Fruit fly (Drosophila melanogaster): Measurements from ENCODE around the gene CG32365.
A peak's percentile ranks its signal among the peaks of the same experiment; 100 is the strongest.

CG32365 gene

DNA sequence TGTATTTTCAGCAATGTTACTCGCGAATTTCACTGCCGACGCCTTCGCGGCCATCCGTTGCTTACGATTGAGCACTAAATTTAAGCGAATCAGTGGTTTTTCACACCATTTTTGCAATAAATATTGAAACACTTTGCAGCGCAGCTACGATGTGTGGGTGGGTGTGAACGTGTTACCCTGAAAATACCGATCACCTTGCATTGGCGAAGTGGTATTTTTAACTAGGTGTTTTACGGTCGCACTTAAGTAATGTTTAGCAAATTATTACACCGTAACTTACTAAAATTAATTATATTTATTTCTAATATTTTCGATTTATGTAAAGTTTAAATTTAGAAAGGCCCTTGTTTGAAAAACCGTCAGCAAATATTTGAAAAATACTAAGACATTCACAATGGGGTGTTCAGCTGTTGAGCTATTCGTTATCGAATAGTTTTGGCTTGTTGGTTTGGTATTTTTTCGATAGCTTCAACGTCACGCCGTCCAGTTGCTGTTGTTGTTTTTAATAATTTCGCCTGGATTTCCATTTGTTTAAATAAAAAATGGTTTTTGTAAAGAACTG, 67.2 kb downstream of the CG32365 start, which contains the start of the genes syd and Srp9 (continued):
- TF ChIP-seq Kr (GFP tag; optimal IDR thresholded peaks at IDR 0.05) (no peak), CG9727 (GFP tag; optimal IDR thresholded peaks at IDR 0.05) (no peak), CG3407 (GFP tag; optimal IDR thresholded peaks at IDR 0.05) (no peak), sens-2 (GFP tag; IDR thresholded peaks at IDR 0.05) (no peak), CG10267 (tag; optimal IDR thresholded peaks at IDR 0.05) (peak; percentile 59), Chrac-16 (GFP tag; optimal IDR thresholded peaks at IDR 0.05) (no peak), Lpt (GFP tag; optimal IDR thresholded peaks at IDR 0.05) (no peak), Oaz (GFP tag; IDR thresholded peaks at IDR 0.05) (no peak), CG30020 (tag; optimal IDR thresholded peaks at IDR 0.05) (peak; percentile 60), Bteb2 (GFP tag; optimal IDR thresholded peaks at IDR 0.05) (no peak), cg (GFP tag; optimal IDR thresholded peaks at IDR 0.05) (peak; percentile 57), Hr39 (optimal IDR thresholded peaks at IDR 0.05) (no peak), CG8924 (tag; optimal IDR thresholded peaks at IDR 0.05) (peak; percentile 65), klu (GFP tag; IDR thresholded peaks at IDR 0.05) (peak; percentile 49; the same call in 1 of the 2 replicates), CG18476 (GFP tag; optimal IDR thresholded peaks at IDR 0.05) (no peak), exex (tag; optimal IDR thresholded peaks at IDR 0.05) (peak; percentile 36), pnt (GFP tag; optimal IDR thresholded peaks at IDR 0.05) (no peak), row (GFP tag; IDR thresholded peaks at IDR 0.05) (peak; percentile 12; the same call in 1 of the 3 replicates), CG1024 (GFP tag; IDR thresholded peaks at IDR 0.05) (no peak), dmrt11E (tag; optimal IDR thresholded peaks at IDR 0.05) (no peak), CG12942 (GFP tag; optimal IDR thresholded peaks at IDR 0.05) (no peak), ewg (GFP tag; optimal IDR thresholded peaks at IDR 0.05) (no peak), GATAe (GFP tag; conservative IDR thresholded peaks at IDR 0.05) (no peak), ssp (GFP tag; IDR thresholded peaks at IDR 0.05) (peak; percentile 49), CG10431 (GFP tag; optimal IDR thresholded peaks at IDR 0.05) (no peak), Fer2 (tag; optimal IDR thresholded peaks at IDR 0.05) (no peak), CG4328 (GFP tag; optimal IDR thresholded peaks at IDR 0.05) (no peak), CG4820 (GFP tag; optimal IDR thresholded peaks at IDR 0.05) (no peak), CG30403 (GFP tag; optimal IDR thresholded peaks at IDR 0.05) (peak; percentile 5), CG1792 (GFP tag; optimal IDR thresholded peaks at IDR 0.05) (no peak), CG15514 (GFP tag; optimal IDR thresholded peaks at IDR 0.05) (peak; percentile 45), CG4730 (GFP tag; IDR thresholded peaks at IDR 0.05) (no peak), hth (optimal IDR thresholded peaks at IDR 0.05) (no peak), CG18262 (tag; optimal IDR thresholded peaks at IDR 0.05) (no peak), gfzf (GFP tag; optimal IDR thresholded peaks at IDR 0.05) (peak; percentile 75), lilli (GFP tag; optimal IDR thresholded peaks at IDR 0.05) (no peak), CG17568 (GFP tag; optimal IDR thresholded peaks at IDR 0.05) (peak; percentile 24), CG10565 (GFP tag; optimal IDR thresholded peaks at IDR 0.05) (no peak), trem (tag; optimal IDR thresholded peaks at IDR 0.05) (peak; percentile 74), sd (tag; optimal IDR thresholded peaks at IDR 0.05) (peak; percentile 58), BEAF-32 (GFP tag; optimal IDR thresholded peaks at IDR 0.05) (peak; percentile 58), wor (GFP tag; IDR thresholded peaks at IDR 0.05) (no peak), Dref (GFP tag; IDR thresholded peaks at IDR 0.05) (peak; percentile 66), CG32532 (GFP tag; IDR thresholded peaks at IDR 0.05) (no peak), Dp (GFP tag; optimal IDR thresholded peaks at IDR 0.05) (peak; percentile 39), CG7357 (GFP tag; IDR thresholded peaks at IDR 0.05) (peak; percentile 26; the same call in 1 of the 3 replicates), CG12219 (GFP tag; optimal IDR thresholded peaks at IDR 0.05) (no peak), CTCF (GFP tag; optimal IDR thresholded peaks at IDR 0.05) (no peak), tio (GFP tag; optimal IDR thresholded peaks at IDR 0.05) (no peak), CG16779 (GFP tag; IDR thresholded peaks at IDR 0.05) (no peak), CG1832 (GFP tag; optimal IDR thresholded peaks at IDR 0.05) (no peak), btn (GFP tag; optimal IDR thresholded peaks at IDR 0.05) (no peak)

Measured in whole organism, embryonic.